Worm (Caenorhabditis elegans) whole organism, dauer: Measurements from ENCODE around the gene Y47G7B.2.

Experiments
- unc-62 ChIP-seq: sonication (generic microtip); optimal IDR thresholded peaks from 2 replicates; lab custom pipeline; 2017; ENCODE audit warnings: missing biosample characterization, missing genetic modification reagents, missing genetic modification characterization

Y47G7B.2 gene

ce11 chrII:2707872-2708271 lies at the start of gene Y47G7B.2:
Gene Y47G7B.2, minus strand, starts transcription at chrII:2708014.
- no peak for TF ChIP-seq unc-62 (GFP tag; lab: Kevin White, UChicago)

ce11 chrII:2756351-2756750 lies 48.5 kb upstream of the Y47G7B.2 start:
- TF ChIP-seq unc-62 (GFP tag; lab: Kevin White, UChicago), result no peak

ce11 chrII:2754595-2754994 lies 46.8 kb upstream of the Y47G7B.2 start:
- no peak for TF ChIP-seq unc-62 (GFP tag; lab: Kevin White, UChicago)

ce11 chrII:2752999-2753398 lies 45.2 kb upstream of the Y47G7B.2 start, which contains the start of gene F29A7.3:
Gene F29A7.3, plus strand, starts transcription at chrII:2753299.
- TF ChIP-seq unc-62 (GFP tag; lab: Kevin White, UChicago), result no peak

ce11 chrII:2752536-2752935 lies 44.7 kb upstream of the Y47G7B.2 start, which contains the start of gene F29A7.6:
Gene F29A7.6, minus strand, starts transcription at chrII:2752611.
- no peak for TF ChIP-seq unc-62 (GFP tag; lab: Kevin White, UChicago)

ce11 chrII:2751278-2751677 lies 43.5 kb upstream of the Y47G7B.2 start:
- TF ChIP-seq unc-62 (GFP tag; lab: Kevin White, UChicago), result no peak

- no peak for TF ChIP-seq unc-62 (GFP tag; lab: Kevin White, UChicago)
Measured at ce11 chrII:2749595-2750048, 41.8 kb upstream of the Y47G7B.2 start, which contains the start of gene F29A7.4. Gene F29A7.4, plus strand, starts transcription at chrII:2749998.

ce11 chrII:2747956-2748621 lies 40.3 kb upstream of the Y47G7B.2 start:
- no peak for TF ChIP-seq unc-62 (GFP tag; lab: Kevin White, UChicago)

- no peak for TF ChIP-seq unc-62 (GFP tag; lab: Kevin White, UChicago)
Measured at ce11 chrII:2742251-2742650, 34.4 kb upstream of the Y47G7B.2 start, which contains the start of gene T05A8.7. Gene T05A8.7, minus strand, starts transcription at chrII:2742351.

- TF ChIP-seq unc-62 (GFP tag; lab: Kevin White, UChicago), result no peak
Measured at ce11 chrII:2741405-2741804, 33.6 kb upstream of the Y47G7B.2 start.

ce11 chrII:2739619-2740018 lies 31.8 kb upstream of the Y47G7B.2 start, which contains the start of gene T05A8.6:
Gene T05A8.6, minus strand, starts transcription at chrII:2739719.
- no peak for TF ChIP-seq unc-62 (GFP tag; lab: Kevin White, UChicago)

- no peak for TF ChIP-seq unc-62 (GFP tag; lab: Kevin White, UChicago)
Measured at ce11 chrII:2736938-2737337, 29.1 kb upstream of the Y47G7B.2 start.

ce11 chrII:2736156-2736728 lies 28.4 kb upstream of the Y47G7B.2 start, which contains the start of gene T05A8.8:
Gene T05A8.8, plus strand, starts transcription at chrII:2736678.
- no peak for TF ChIP-seq unc-62 (GFP tag; lab: Kevin White, UChicago)

ce11 chrII:2735644-2736043 lies 27.8 kb upstream of the Y47G7B.2 start:
- no peak for TF ChIP-seq unc-62 (GFP tag; lab: Kevin White, UChicago)

ce11 chrII:2735192-2735591 lies 27.4 kb upstream of the Y47G7B.2 start, which contains the start of gene wdr-31:
Gene wdr-31, minus strand, starts transcription at chrII:2735292.
- no peak for TF ChIP-seq unc-62 (GFP tag; lab: Kevin White, UChicago)

ce11 chrII:2734735-2735134 lies 26.9 kb upstream of the Y47G7B.2 start:
- no peak for TF ChIP-seq unc-62 (GFP tag; lab: Kevin White, UChicago)
